Worm (Caenorhabditis elegans) whole organism, midembryonic: ENCODE data around the gene tsp-12.

Experiments used
- med-1 ChIP-seq: sonication (generic microtip); optimal IDR thresholded peaks from 2 replicates; lab custom pipeline; 2017; ENCODE audit warnings: missing genetic modification characterization, mild to moderate bottlenecking, missing compliant biosample characterization, antibody characterized with exemption, missing genetic modification reagents; ENCODE audit not compliant: insufficient read depth
- ref-1 ChIP-seq: fragments of 200-800 bp; sonication (Bioruptor generic); conservative IDR thresholded peaks from 2 replicates; pipeline ENCODE4 v1.3.6; 2022; ENCODE audit warnings: missing genetic modification reagents, missing genetic modification characterization, missing compliant biosample characterization
- tab-1 ChIP-seq: fragments of 200-800 bp; sonication (Bioruptor generic); IDR thresholded peaks from 2 replicates; pipeline ENCODE4 v1.3.6; 2022; ENCODE audit warnings: missing genetic modification characterization, missing compliant biosample characterization

ce11 chrIV:10190586-10190985 lies 40.2 kb upstream of the tsp-12 start:
- TF ChIP-seq tab-1 (GFP tag; lab: Robert Waterston, UW) (no peak), med-1 (GFP tag; lab: Kevin White, UChicago) (no peak), ref-1 (no peak)
